Worm (Caenorhabditis elegans): Measurements from ENCODE around the gene acp-1.

acp-1 gene

ce11 chrX:3401701-3402100, 16.4 kb upstream of the acp-1 start, which contains the start of gene C04F6.9:
TSS of gene C04F6.9 (plus strand) at chrX:3402001.
- TF ChIP-seq nhr-237 (tag; optimal IDR thresholded peaks at IDR 0.05) (no peak), cnd-1 (tag; optimal IDR thresholded peaks at IDR 0.05) (no peak), nhr-76 (tag; optimal IDR thresholded peaks at IDR 0.05) (no peak), unc-120 (tag; optimal IDR thresholded peaks at IDR 0.05; ENCODE audit: poor library complexity, severe bottlenecking) (no peak), ztf-11 (tag; optimal IDR thresholded peaks at IDR 0.05) (no peak)

- TF ChIP-seq nhr-2 (tag; optimal IDR thresholded peaks at IDR 0.05): peak; percentile 86
- no peak for TF ChIP-seq drap-1 (GFP tag; optimal IDR thresholded peaks at IDR 0.05)
- TF ChIP-seq mls-2 (tag; optimal IDR thresholded peaks at IDR 0.05): no peak
- TF ChIP-seq unc-62 (GFP tag; optimal IDR thresholded peaks at IDR 0.05): no peak
- TF ChIP-seq elt-1 (tag; optimal IDR thresholded peaks at IDR 0.05; ENCODE audit: borderline replicate concordance, insufficient read depth): peak; percentile 76
Observed at ce11 chrX:3400387-3400786, 15.1 kb upstream of the acp-1 start.

- no peak for TF ChIP-seq flh-1 (GFP tag; optimal IDR thresholded peaks at IDR 0.05)
- TF ChIP-seq lin-13 (tag; optimal IDR thresholded peaks at IDR 0.05): no peak
- no peak for TF ChIP-seq pha-4 (tag; optimal IDR thresholded peaks at IDR 0.05)
- no peak for TF ChIP-seq mls-2 (tag; optimal IDR thresholded peaks at IDR 0.05)
- TF ChIP-seq lin-32 (GFP tag; optimal IDR thresholded peaks at IDR 0.05): no peak
- TF ChIP-seq snpc-4 (tag; optimal IDR thresholded peaks at IDR 0.05): no peak
- TF ChIP-seq drap-1 (GFP tag; optimal IDR thresholded peaks at IDR 0.05): no peak
- TF ChIP-seq sptf-1 (tag; optimal IDR thresholded peaks at IDR 0.05): no peak
- no peak for TF ChIP-seq elt-3 (tag; optimal IDR thresholded peaks at IDR 0.05)
- no peak for TF ChIP-seq cnd-1 (tag; optimal IDR thresholded peaks at IDR 0.05)
- no peak for TF ChIP-seq mab-5 (tag; optimal IDR thresholded peaks at IDR 0.05)
- no peak for TF ChIP-seq lsy-2 (tag; optimal IDR thresholded peaks at IDR 0.05)
- TF ChIP-seq elt-1 (tag; optimal IDR thresholded peaks at IDR 0.05; ENCODE audit: borderline replicate concordance, insufficient read depth): no peak
- no peak for TF ChIP-seq ces-1 (GFP tag; optimal IDR thresholded peaks at IDR 0.05)
Observed at ce11 chrX:3399917-3400316, 14.7 kb upstream of the acp-1 start, which contains the start of gene cht-1. TSS of gene cht-1 (minus strand) at chrX:3400017.

DNA sequence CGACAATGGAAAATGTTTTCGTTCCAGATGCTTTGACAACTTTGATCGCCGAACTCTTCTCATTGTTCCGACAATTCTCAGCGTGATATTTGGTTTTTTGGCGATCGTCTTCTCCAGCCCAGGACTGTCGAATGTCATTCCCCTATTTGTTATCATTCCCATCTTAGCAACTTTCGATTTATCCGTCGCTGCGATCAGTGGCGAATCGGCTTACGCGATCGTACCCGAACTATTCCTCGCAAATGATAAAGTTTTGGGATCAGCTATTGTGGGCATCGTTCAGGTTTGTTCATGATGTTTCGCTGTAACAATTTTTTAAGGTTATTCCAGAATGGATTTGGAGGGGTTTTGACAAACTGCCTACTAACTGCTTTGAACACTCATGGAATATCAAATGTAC, 11.5 kb upstream of the acp-1 start:
- no peak for TF ChIP-seq ces-1 (GFP tag; optimal IDR thresholded peaks at IDR 0.05)
- TF ChIP-seq elt-1 (tag; optimal IDR thresholded peaks at IDR 0.05; ENCODE audit: borderline replicate concordance, insufficient read depth): peak; percentile 83
- TF ChIP-seq ztf-11 (tag; optimal IDR thresholded peaks at IDR 0.05): no peak
- TF ChIP-seq zip-8 (tag; optimal IDR thresholded peaks at IDR 0.05): no peak

- TF ChIP-seq nhr-237 (tag; optimal IDR thresholded peaks at IDR 0.05): no peak
- no peak for TF ChIP-seq lsy-2 (tag; optimal IDR thresholded peaks at IDR 0.05)
- no peak for TF ChIP-seq nhr-2 (tag; optimal IDR thresholded peaks at IDR 0.05)
- TF ChIP-seq snpc-4 (tag; optimal IDR thresholded peaks at IDR 0.05): no peak
- no peak for TF ChIP-seq unc-120 (tag; optimal IDR thresholded peaks at IDR 0.05; ENCODE audit: poor library complexity, severe bottlenecking)
- no peak for TF ChIP-seq ztf-11 (tag; optimal IDR thresholded peaks at IDR 0.05)
- no peak for TF ChIP-seq lin-32 (GFP tag; optimal IDR thresholded peaks at IDR 0.05)
- no peak for TF ChIP-seq sem-2 (GFP tag; optimal IDR thresholded peaks at IDR 0.05)
- TF ChIP-seq flh-1 (GFP tag; optimal IDR thresholded peaks at IDR 0.05): no peak
- TF ChIP-seq ceh-39 (tag; optimal IDR thresholded peaks at IDR 0.05): no peak
- no peak for TF ChIP-seq elt-3 (tag; optimal IDR thresholded peaks at IDR 0.05)
- no peak for TF ChIP-seq blmp-1 (tag; optimal IDR thresholded peaks at IDR 0.05)
- no peak for TF ChIP-seq lin-13 (tag; optimal IDR thresholded peaks at IDR 0.05)
- TF ChIP-seq mls-2 (tag; optimal IDR thresholded peaks at IDR 0.05): no peak
- TF ChIP-seq unc-39 (tag; optimal IDR thresholded peaks at IDR 0.05): no peak
- no peak for TF ChIP-seq hlh-1 (tag; optimal IDR thresholded peaks at IDR 0.05)
- TF ChIP-seq pha-4 (tag; optimal IDR thresholded peaks at IDR 0.05): no peak
Observed at ce11 chrX:3393562-3393961, 8.3 kb upstream of the acp-1 start, which contains the start of gene slcf-2. TSS of gene slcf-2 (plus strand) at chrX:3393862.

DNA sequence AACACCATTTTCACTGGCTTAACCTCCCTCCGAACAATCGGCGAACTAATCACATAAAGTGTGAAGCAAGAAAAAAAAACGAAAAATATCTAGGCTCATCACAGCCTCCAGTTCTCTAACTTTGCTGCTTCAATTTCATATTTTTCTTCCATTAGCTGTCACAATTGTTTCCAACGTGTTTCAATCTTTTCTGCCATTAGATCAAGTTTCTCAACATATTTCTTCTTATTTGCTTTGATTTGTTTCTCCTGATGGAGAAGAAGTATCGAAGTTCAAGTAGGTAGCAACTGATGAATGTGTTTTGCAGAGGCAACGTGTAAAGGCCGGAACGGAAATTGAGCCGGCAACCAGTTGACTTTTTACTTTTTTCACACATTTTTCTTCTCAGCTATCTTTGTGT, 5.1 kb downstream of the acp-1 start, which contains the start of gene ZK563.7:
Gene ZK563.7, plus strand, starts transcription at position 301 of the 400 bp plus-strand sequence.
- TF ChIP-seq drap-1 (GFP tag; optimal IDR thresholded peaks at IDR 0.05) (no peak), elt-1 (tag; optimal IDR thresholded peaks at IDR 0.05; ENCODE audit: borderline replicate concordance, insufficient read depth) (no peak)

DNA sequence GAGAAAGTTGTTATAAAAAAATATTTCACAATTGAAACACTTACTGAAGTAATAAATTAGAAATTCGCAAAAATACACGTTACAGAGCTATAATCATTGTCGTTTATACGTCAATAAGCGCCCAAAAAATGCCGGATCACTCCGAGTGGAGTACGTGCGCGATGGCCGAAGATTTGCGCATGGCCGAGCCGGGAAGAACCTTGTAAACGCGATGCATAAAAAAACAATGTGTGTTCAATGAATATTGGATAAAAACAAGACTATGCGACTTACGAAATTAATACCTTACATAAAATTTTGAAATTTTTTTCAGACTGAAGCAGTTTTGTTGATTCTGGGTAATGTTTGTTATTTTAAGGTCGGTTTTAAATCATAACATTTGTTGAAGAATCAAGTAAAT, 6.1 kb downstream of the acp-1 start, which contains the start of gene sorf-1:
Gene sorf-1, minus strand, starts transcription at position 135 of the 400 bp plus-strand sequence.
- no peak for TF ChIP-seq ham-2 (GFP tag; optimal IDR thresholded peaks at IDR 0.05)
- peak; percentile 13 for TF ChIP-seq pha-4 (tag; optimal IDR thresholded peaks at IDR 0.05)
- peak; percentile 13 for TF ChIP-seq mep-1 (tag; optimal IDR thresholded peaks at IDR 0.05)

All from whole organism, mixed stage, embryonic.